Worm (Caenorhabditis elegans) whole organism, L4 larva: Measurements from ENCODE around the gene Y4C6B.4.

Source experiments
- D1046.2 ChIP-seq: fragments of 200-800 bp; sonication (Bioruptor generic); IDR thresholded peaks from 2 replicates; pipeline ENCODE4 v1.3.6; 2022; ENCODE audit warnings: missing genetic modification characterization, missing compliant biosample characterization
- R02D3.7 ChIP-seq: fragments of 150-350 bp; sonication (generic microtip); optimal IDR thresholded peaks from 3 replicates; lab custom pipeline; 2014; ENCODE audit warnings: missing biosample characterization, missing genetic modification characterization
- Y75B8A.6 ChIP-seq: fragments of 200-800 bp; sonication (Bioruptor generic); IDR thresholded peaks from 2 replicates; pipeline ENCODE4 v1.3.6; 2022; ENCODE audit warnings: missing genetic modification reagents, missing genetic modification characterization, missing compliant biosample characterization
- ZK337.2 ChIP-seq: fragments of 200-800 bp; sonication (Bioruptor generic); IDR thresholded peaks from 2 replicates; pipeline ENCODE4 v1.3.6; 2022; ENCODE audit warnings: missing genetic modification reagents, missing genetic modification characterization, missing compliant biosample characterization
- aha-1 ChIP-seq: fragments of 150-350 bp; peaks from one replicate; lab custom pipeline; 2014; ENCODE audit warnings: missing biosample characterization, missing genetic modification characterization
- aly-2 ChIP-seq: sonication (generic microtip); optimal IDR thresholded peaks from 2 replicates; lab custom pipeline; 2018; ENCODE audit warnings: missing biosample characterization, missing genetic modification characterization
- arid-1 ChIP-seq: fragments of 200-800 bp; sonication (Bioruptor generic); conservative IDR thresholded peaks from 2 replicates; pipeline ENCODE4 v1.3.6; 2022; ENCODE audit warnings: missing genetic modification reagents, missing genetic modification characterization, missing compliant biosample characterization
- ceh-44 ChIP-seq: fragments of 200-800 bp; sonication (Bioruptor generic); IDR thresholded peaks from 2 replicates; pipeline ENCODE4 v1.3.6; 2022; ENCODE audit warnings: missing genetic modification reagents, missing genetic modification characterization, missing compliant biosample characterization
- ceh-82 ChIP-seq: sonication (generic microtip); optimal IDR thresholded peaks from 2 replicates; lab custom pipeline; 2017; ENCODE audit warnings: missing biosample characterization, missing genetic modification characterization
- daf-16 ChIP-seq, 3 experiments: sonication (generic microtip); optimal IDR thresholded peaks; 2 replicates each; lab custom pipeline; 2016 to 2017; ENCODE audit warnings: missing genetic modification characterization in 3 of 3, missing genetic modification reagents in 3 of 3, mild to moderate bottlenecking in 2 of 3, missing compliant biosample characterization in 2 of 3, missing biosample characterization in 1 of 3, moderate library complexity in 1 of 3
- dmd-6 ChIP-seq: fragments of 200-800 bp; sonication (Bioruptor generic); IDR thresholded peaks from 2 replicates; pipeline ENCODE4 v1.3.6; 2022; ENCODE audit warnings: missing genetic modification reagents, missing genetic modification characterization, missing compliant biosample characterization
- duxl-1 ChIP-seq: sonication (generic microtip); optimal IDR thresholded peaks from 2 replicates; lab custom pipeline; 2016; ENCODE audit warnings: mild to moderate bottlenecking, missing genetic modification characterization, moderate library complexity, missing compliant biosample characterization; ENCODE audit not compliant: poor library complexity
- dve-1 ChIP-seq: sonication (generic microtip); optimal IDR thresholded peaks from 2 replicates; lab custom pipeline; 2017; ENCODE audit warnings: antibody characterized with exemption, mild to moderate bottlenecking, missing genetic modification characterization, missing compliant biosample characterization; ENCODE audit not compliant: insufficient read depth
- fos-1 ChIP-seq: fragments of 150-350 bp; optimal IDR thresholded peaks from 2 replicates; lab custom pipeline; 2014; ENCODE audit warnings: missing biosample characterization, missing genetic modification characterization
- gei-8 ChIP-seq: fragments of 200-800 bp; sonication (Bioruptor generic); optimal IDR thresholded peaks from 2 replicates; lab custom pipeline; 2018; ENCODE audit warnings: mild to moderate bottlenecking, missing genetic modification characterization, missing compliant biosample characterization
- hif-1 ChIP-seq, 2 experiments: sonication (generic microtip); optimal IDR thresholded peaks; 2 replicates each; lab custom pipeline; 2016 to 2017; ENCODE audit warnings: missing compliant biosample characterization in 2 of 2, missing genetic modification characterization in 2 of 2, missing genetic modification reagents in 2 of 2, missing genotype in 2 of 2, mild to moderate bottlenecking in 1 of 2
- hlh-30 ChIP-seq: sonication (generic microtip); optimal IDR thresholded peaks from 2 replicates; lab custom pipeline; 2017; ENCODE audit warnings: antibody characterized with exemption, mild to moderate bottlenecking, missing genetic modification characterization, missing compliant biosample characterization; ENCODE audit not compliant: insufficient read depth
- hmg-1.1 ChIP-seq: fragments of 200-800 bp; sonication (Bioruptor generic); IDR thresholded peaks from 2 replicates; pipeline ENCODE4 v1.3.6; 2022; ENCODE audit warnings: missing genetic modification reagents, missing genetic modification characterization, missing compliant biosample characterization
- jun-1 ChIP-seq: fragments of 150-350 bp; optimal IDR thresholded peaks from 2 replicates; lab custom pipeline; 2014; ENCODE audit warnings: missing biosample characterization, missing genetic modification reagents, missing genetic modification characterization
- lin-13 ChIP-seq: fragments of 150-350 bp; optimal IDR thresholded peaks from 2 replicates; lab custom pipeline; 2014; ENCODE audit warnings: missing biosample characterization, missing genetic modification reagents, missing genetic modification characterization
- lin-29 ChIP-seq: fragments of 200-800 bp; sonication (Bioruptor generic); IDR thresholded peaks from 2 replicates; pipeline ENCODE4 v1.3.6; 2022; ENCODE audit warnings: missing genetic modification reagents, missing genetic modification characterization, missing compliant biosample characterization
- lin-38 ChIP-seq: fragments of 200-800 bp; sonication (Bioruptor generic); IDR thresholded peaks from 2 replicates; pipeline ENCODE4 v1.3.6; 2022; ENCODE audit warnings: missing genetic modification reagents, missing genetic modification characterization, missing compliant biosample characterization
- lin-39 ChIP-seq: fragments of 150-350 bp; optimal IDR thresholded peaks from 2 replicates; lab custom pipeline; 2014; ENCODE audit warnings: missing biosample characterization, missing genetic modification reagents, missing genetic modification characterization
- lir-3 ChIP-seq: sonication (generic microtip); optimal IDR thresholded peaks from 2 replicates; lab custom pipeline; 2016; ENCODE audit warnings: mild to moderate bottlenecking, missing genetic modification characterization, missing compliant biosample characterization
- lsy-2 ChIP-seq, 2 experiments: fragments of 150-350 bp in 1 of 2; sonication (generic microtip) in 1 of 2; optimal IDR thresholded peaks; 2 replicates each; lab custom pipeline; 2014 to 2017; ENCODE audit warnings: missing biosample characterization in 2 of 2, missing genetic modification characterization in 2 of 2
- mdl-1 ChIP-seq, 2 experiments: fragments of 150-350 bp in 1 of 2; sonication (generic microtip) in 1 of 2; optimal IDR thresholded peaks; 2 replicates each; lab custom pipeline; 2014 to 2017; ENCODE audit warnings: missing biosample characterization in 2 of 2, missing genetic modification characterization in 2 of 2
- mdt-29 ChIP-seq: fragments of 200-800 bp; sonication (Bioruptor generic); IDR thresholded peaks from 2 replicates; pipeline ENCODE4 v1.3.6; 2022; ENCODE audit warnings: missing genetic modification reagents, missing genetic modification characterization, missing compliant biosample characterization
- nhr-10 ChIP-seq: fragments of 150-350 bp; optimal IDR thresholded peaks from 2 replicates; lab custom pipeline; 2014; ENCODE audit warnings: missing biosample characterization, missing genetic modification characterization
- nhr-102 ChIP-seq: sonication (generic microtip); optimal IDR thresholded peaks from 2 replicates; lab custom pipeline; 2016; ENCODE audit warnings: mild to moderate bottlenecking, missing genetic modification characterization, moderate library complexity, missing compliant biosample characterization
- nhr-237 ChIP-seq: sonication (generic microtip); optimal IDR thresholded peaks from 2 replicates; lab custom pipeline; 2017; ENCODE audit warnings: missing biosample characterization, missing genetic modification characterization
- nhr-28 ChIP-seq: fragments of 150-350 bp; optimal IDR thresholded peaks from 2 replicates; lab custom pipeline; 2014; ENCODE audit warnings: missing biosample characterization, missing genetic modification characterization
- nhr-41 ChIP-seq: fragments of 200-800 bp; sonication (Bioruptor generic); IDR thresholded peaks from 2 replicates; pipeline ENCODE4 v1.3.6; 2022; ENCODE audit warnings: missing genetic modification reagents, missing genetic modification characterization, missing compliant biosample characterization
- nhr-48 ChIP-seq: sonication (generic microtip); optimal IDR thresholded peaks from 2 replicates; lab custom pipeline; 2016; ENCODE audit warnings: mild to moderate bottlenecking, missing genetic modification characterization, missing compliant biosample characterization
- nhr-6 ChIP-seq: fragments of 150-350 bp; optimal IDR thresholded peaks from 2 replicates; lab custom pipeline; 2014; ENCODE audit warnings: missing biosample characterization, missing genetic modification characterization
- pha-4 ChIP-seq, 2 experiments: fragments of 150-350 bp in 1 of 2; fragments of 200-800 bp in 1 of 2; sonication (Bioruptor generic) in 1 of 2; IDR thresholded peaks in 1 of 2; optimal IDR thresholded peaks in 1 of 2; 2 replicates each; pipeline versions ENCODE4 v1.3.6 to Lab custom; 2014 to 2022; ENCODE audit warnings: missing genetic modification characterization in 2 of 2, missing genetic modification reagents in 2 of 2, missing biosample characterization in 1 of 2, missing compliant biosample characterization in 1 of 2
- pqm-1 ChIP-seq: sonication (generic microtip); optimal IDR thresholded peaks from 2 replicates; lab custom pipeline; 2017; ENCODE audit warnings: missing biosample characterization, missing genetic modification characterization
- skn-1 ChIP-seq: fragments of 150-350 bp; optimal IDR thresholded peaks from 2 replicates; lab custom pipeline; 2014; ENCODE audit warnings: missing biosample characterization, missing genetic modification characterization
- snpc-1.2 ChIP-seq: fragments of 200-800 bp; sonication (Bioruptor generic); IDR thresholded peaks from 2 replicates; pipeline ENCODE4 v1.3.6; 2022; ENCODE audit warnings: missing genetic modification reagents, missing genetic modification characterization, missing compliant biosample characterization
- unc-62 ChIP-seq, 3 experiments: fragments of 150-350 bp in 1 of 3; sonication (generic microtip); optimal IDR thresholded peaks in 2 of 3; peaks in 1 of 3; 1 replicate in 1 of 3; 2 replicates in 2 of 3; lab custom pipeline; 2014 to 2017; ENCODE audit warnings: missing biosample characterization in 3 of 3, missing genetic modification characterization in 3 of 3, missing genetic modification reagents in 3 of 3, missing genotype in 1 of 3
- zag-1 ChIP-seq: fragments of 150-350 bp; optimal IDR thresholded peaks from 2 replicates; lab custom pipeline; 2014; ENCODE audit warnings: missing biosample characterization, missing genetic modification characterization
- zfp-3 ChIP-seq: fragments of 200-800 bp; sonication (Bioruptor generic); conservative IDR thresholded peaks from 2 replicates; pipeline ENCODE4 v1.3.6; 2022; ENCODE audit warnings: missing genetic modification reagents, missing genetic modification characterization, missing compliant biosample characterization
- ztf-11 ChIP-seq: fragments of 150-350 bp; optimal IDR thresholded peaks from 2 replicates; lab custom pipeline; 2014; ENCODE audit warnings: missing biosample characterization, missing genetic modification characterization
- ztf-7 ChIP-seq: fragments of 150-350 bp; optimal IDR thresholded peaks from 2 replicates; lab custom pipeline; 2014; ENCODE audit warnings: missing biosample characterization, missing genetic modification characterization

Y4C6B.4 gene

DNA sequence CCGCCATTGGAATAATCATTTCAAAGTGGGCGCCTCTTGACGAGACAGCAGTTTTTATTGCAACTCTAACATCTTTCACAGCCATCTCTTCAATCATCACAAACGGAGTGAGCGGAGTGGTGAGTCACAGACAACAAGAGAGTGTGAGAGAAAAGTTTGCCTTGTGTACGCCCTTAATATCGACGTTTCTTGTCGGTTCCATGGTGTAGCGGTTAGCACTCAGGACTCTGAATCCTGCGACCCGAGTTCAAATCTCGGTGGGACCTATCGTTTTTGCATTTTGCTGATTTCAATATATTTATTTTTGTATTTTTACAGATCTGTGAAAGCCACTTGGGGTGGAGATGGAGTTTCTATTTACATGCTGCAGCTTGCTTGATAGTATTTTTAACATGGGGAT, 8.3 kb downstream of the Y4C6B.4 start (continued):
- no peak for TF ChIP-seq aly-2
- no peak for TF ChIP-seq fos-1
- TF ChIP-seq nhr-237 (tag; lab: Kevin White, UChicago): no peak
- peak in 1 of 2 experiments; percentile 34 for TF ChIP-seq hif-1 (tag; optimal IDR thresholded peaks at IDR 0.05; lab: Kevin White, UChicago)
- TF ChIP-seq daf-16 (GFP tag; optimal IDR thresholded peaks at IDR 0.05; lab: Kevin White, UChicago): peak; percentile 6 to 34
- TF ChIP-seq daf-16 (tag; optimal IDR thresholded peaks at IDR 0.05; lab: Kevin White, UChicago): peak; percentile 50
- TF ChIP-seq nhr-48 (tag; lab: Kevin White, UChicago): peak; percentile 4
- TF ChIP-seq ztf-11: no peak
- TF ChIP-seq Y75B8A.6 (GFP tag; lab: Robert Waterston, UW): no peak
- TF ChIP-seq lin-29: no peak
- TF ChIP-seq lin-13 (GFP tag; lab: Kevin White, UChicago): no peak
- TF ChIP-seq zag-1 (tag; lab: Kevin White, UChicago): no peak
- TF ChIP-seq hmg-1.1 (GFP tag; lab: Robert Waterston, UW): peak; percentile 83
- peak; percentile 18 for TF ChIP-seq nhr-102
- no peak for TF ChIP-seq nhr-41
- TF ChIP-seq snpc-1.2 (GFP tag; lab: Robert Waterston, UW): peak; percentile 96
- TF ChIP-seq pqm-1 (tag; lab: Kevin White, UChicago): no peak
- TF ChIP-seq nhr-10: no peak
- TF ChIP-seq ztf-7 (tag; lab: Kevin White, UChicago): no peak

DNA sequence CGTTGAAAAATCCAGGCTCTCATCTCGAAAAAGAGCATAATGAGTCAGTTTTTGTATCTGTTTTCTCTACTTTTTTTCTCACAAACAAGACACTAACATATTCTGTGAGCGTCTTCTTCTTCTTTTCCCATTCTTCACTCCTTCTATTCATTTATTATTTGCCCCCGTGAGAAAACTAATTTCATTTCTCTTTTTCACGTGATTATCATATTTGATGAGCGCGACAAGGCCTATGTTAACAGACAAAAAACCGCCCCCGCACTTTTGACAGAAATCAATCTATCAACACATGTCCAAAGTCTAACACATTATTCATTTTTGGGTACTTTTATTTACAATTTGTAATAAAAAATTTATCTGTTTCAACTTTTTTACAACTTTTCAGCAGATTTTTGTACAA, 11.4 kb downstream of the Y4C6B.4 start:
- TF ChIP-seq lin-39 (tag; lab: Kevin White, UChicago) (no peak), mdt-29 (GFP tag; lab: Robert Waterston, UW) (no peak), ZK337.2 (no peak), R02D3.7 (tag; lab: Kevin White, UChicago) (no peak), aha-1 (tag; lab: Kevin White, UChicago) (peak; percentile 88), duxl-1 (tag; lab: Kevin White, UChicago) (no peak), aly-2 (no peak), mdl-1 (tag; optimal IDR thresholded peaks at IDR 0.05; lab: Kevin White, UChicago) (peak in 1 of 2 experiments; percentile 18), hlh-30 (peak; percentile 57)
- TF ChIP-seq, all 104 proteins: peak for 3

DNA sequence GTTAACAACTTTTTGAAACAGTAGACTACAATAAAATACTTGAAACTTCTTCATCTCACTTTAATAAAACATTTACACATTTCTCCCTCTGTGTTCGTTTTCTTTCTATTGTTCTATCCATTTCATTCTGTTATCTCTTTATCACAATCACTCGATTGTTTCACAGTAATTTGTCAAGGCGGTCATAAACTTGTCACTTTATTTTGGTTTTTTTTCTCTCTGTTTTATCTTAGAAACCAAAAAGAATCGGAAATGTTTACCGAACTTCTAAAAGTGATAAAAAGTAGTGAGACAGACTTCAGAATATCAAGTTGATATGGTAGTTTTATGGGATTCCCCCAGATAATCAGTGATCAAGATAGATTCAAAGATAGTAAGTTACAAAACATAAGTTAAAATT, 13.0 kb downstream of the Y4C6B.4 start, which contains the start of gene Y4C6B.2:
TSS of gene Y4C6B.2 (plus strand) at position 320 of the 400 bp plus-strand sequence.
- TF ChIP-seq nhr-28: peak; percentile 33
- peak; percentile 12 for TF ChIP-seq dve-1 (tag; lab: Kevin White, UChicago)
- TF ChIP-seq ztf-11: no peak
- peak in 1 of 2 experiments; percentile 13 for TF ChIP-seq unc-62 (GFP tag; optimal IDR thresholded peaks at IDR 0.05 in 1 of 2; lab: Kevin White, UChicago)
- no peak for TF ChIP-seq unc-62 (tag; optimal IDR thresholded peaks at IDR 0.05; lab: Kevin White, UChicago)

DNA sequence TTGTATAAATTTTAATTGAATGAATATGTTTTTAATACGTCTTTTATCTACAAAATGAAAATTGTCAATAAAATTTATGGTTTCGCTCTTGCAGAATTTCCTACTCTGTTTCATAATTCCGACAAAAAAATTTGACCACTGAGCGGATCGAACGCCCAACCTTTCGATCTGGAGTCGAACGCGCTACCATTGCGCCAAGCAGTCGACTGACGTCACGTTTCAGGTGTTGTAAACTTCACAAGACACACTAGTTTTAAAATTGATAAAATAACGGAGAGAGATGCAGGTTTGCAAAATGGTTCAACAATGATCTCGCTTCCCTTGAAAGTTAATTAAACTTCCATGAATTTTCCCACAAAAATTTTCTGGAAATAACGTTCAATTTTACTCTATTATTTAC, 17.9 kb downstream of the Y4C6B.4 start:
- TF ChIP-seq nhr-28: no peak
- TF ChIP-seq gei-8 (GFP tag; lab: Kevin White, UChicago): no peak
- TF ChIP-seq zfp-3 (GFP tag; lab: Robert Waterston, UW): no peak
- no peak for TF ChIP-seq jun-1 (tag; lab: Kevin White, UChicago)
- no peak for TF ChIP-seq nhr-237 (tag; lab: Kevin White, UChicago)
- peak; percentile 64; the same call in 1 of the 2 replicates for TF ChIP-seq ceh-44 (GFP tag; lab: Robert Waterston, UW)
- no peak for TF ChIP-seq ZK337.2
- TF ChIP-seq nhr-102: peak; percentile 4
- no peak for TF ChIP-seq lir-3 (tag; lab: Kevin White, UChicago)
- TF ChIP-seq nhr-6: peak; percentile 5
- peak; percentile 54 for TF ChIP-seq lin-38 (GFP tag; lab: Robert Waterston, UW)
- peak; percentile 57 for TF ChIP-seq dmd-6 (GFP tag; lab: Robert Waterston, UW)
- no peak for TF ChIP-seq D1046.2
- no peak for TF ChIP-seq nhr-10
- 0 out of 2 replicates have a peak, but pooled peaks have one; percentile 48 for TF ChIP-seq Y75B8A.6 (GFP tag; lab: Robert Waterston, UW)
- TF ChIP-seq arid-1: peak; percentile 53; the same call in 1 of the 2 replicates
- TF ChIP-seq pha-4 (GFP tag; IDR thresholded peaks at IDR 0.05; lab: Robert Waterston, UW): peak; percentile 56; the same call in 1 of the 2 replicates
- TF ChIP-seq pha-4 (tag; optimal IDR thresholded peaks at IDR 0.05; lab: Kevin White, UChicago): no peak
- no peak for TF ChIP-seq fos-1
- TF ChIP-seq skn-1 (tag; lab: Kevin White, UChicago): no peak
- peak in 1 of 2 experiments; percentile 19 for TF ChIP-seq daf-16 (GFP tag; optimal IDR thresholded peaks at IDR 0.05; lab: Kevin White, UChicago)
- peak; percentile 55 for TF ChIP-seq daf-16 (tag; optimal IDR thresholded peaks at IDR 0.05; lab: Kevin White, UChicago)
- TF ChIP-seq lsy-2 (tag; optimal IDR thresholded peaks at IDR 0.05; lab: Kevin White, UChicago): no peak
- peak; percentile 87 for TF ChIP-seq aha-1 (tag; lab: Kevin White, UChicago)
- TF ChIP-seq snpc-1.2 (GFP tag; lab: Robert Waterston, UW): peak; percentile 95
- TF ChIP-seq ceh-82 (tag; lab: Kevin White, UChicago): no peak
- TF ChIP-seq hlh-30: peak; percentile 54
- no peak for TF ChIP-seq hif-1 (tag; optimal IDR thresholded peaks at IDR 0.05; lab: Kevin White, UChicago)
